Worm (Caenorhabditis elegans): ENCODE results near the gene F44E5.2.
A peak's percentile ranks its signal among the peaks of the same experiment; 100 is the strongest.

F44E5.2 gene

DNA sequence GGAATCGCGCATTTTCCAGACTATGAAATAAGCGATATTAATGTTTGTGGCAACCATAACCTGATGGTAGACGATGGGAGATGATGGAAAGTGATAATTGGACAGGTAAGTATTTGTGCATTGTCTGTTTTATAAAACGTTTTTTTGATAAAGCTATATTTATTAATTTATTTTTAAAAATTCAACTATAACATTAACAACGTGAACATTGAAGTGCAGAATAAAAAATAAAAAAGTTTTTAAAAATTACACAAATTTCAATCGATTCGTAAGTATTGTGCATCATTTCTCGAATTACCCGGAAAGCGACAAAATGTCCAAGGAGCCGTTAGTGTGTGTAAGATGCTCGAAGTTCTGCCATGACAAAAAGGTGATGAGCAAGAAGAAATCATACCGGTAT, 39.7 kb downstream of the F44E5.2 start, which contains the start of gene jmjd-1.1:
jmjd-1.1 (plus strand) TSS at position 301 of the 400 bp plus-strand sequence.
- TF ChIP-seq nhr-23 (tag; optimal IDR thresholded peaks at IDR 0.05): no peak
- TF ChIP-seq unc-62 (GFP tag; optimal IDR thresholded peaks at IDR 0.05): no peak
- TF ChIP-seq fos-1 (tag; optimal IDR thresholded peaks at IDR 0.05): no peak
- TF ChIP-seq lin-15B (tag; optimal IDR thresholded peaks at IDR 0.05): no peak

DNA sequence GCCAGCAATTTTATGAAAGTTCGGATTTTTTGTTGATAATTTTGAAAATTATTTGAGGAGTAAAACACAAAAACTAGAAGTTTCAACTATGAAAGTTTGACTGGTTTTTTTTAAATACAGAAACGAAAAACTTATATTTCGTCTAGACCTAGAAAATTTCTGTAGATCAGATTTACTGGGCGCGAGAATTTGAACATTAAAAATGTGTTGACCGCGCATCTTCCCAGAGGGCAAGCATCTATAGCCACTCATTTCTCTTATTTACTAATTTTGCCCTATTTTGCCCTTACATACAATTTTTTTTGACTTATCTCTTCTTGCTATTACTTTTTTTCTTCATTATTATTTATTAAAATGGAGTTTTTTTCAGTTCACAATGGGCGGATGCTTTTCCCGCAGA, 42.4 kb downstream of the F44E5.2 start, which contains the start of gene F43G6.10:
F43G6.10 (plus strand) TSS at position 371 of the 400 bp plus-strand sequence.
- TF ChIP-seq egl-27 (tag; optimal IDR thresholded peaks at IDR 0.05): no peak
- no peak for TF ChIP-seq nhr-23 (tag; optimal IDR thresholded peaks at IDR 0.05)
- no peak for TF ChIP-seq lsy-12 (tag; optimal IDR thresholded peaks at IDR 0.05)
- TF ChIP-seq nfya-1 (tag; optimal IDR thresholded peaks at IDR 0.05; ENCODE audit: insufficient read depth): no peak
- no peak for TF ChIP-seq sea-2 (GFP tag; optimal IDR thresholded peaks at IDR 0.05)
- TF ChIP-seq fos-1 (tag; optimal IDR thresholded peaks at IDR 0.05): no peak
- no peak for TF ChIP-seq pha-4 (tag; optimal IDR thresholded peaks at IDR 0.05)
- TF ChIP-seq R02D3.7 (tag; optimal IDR thresholded peaks at IDR 0.05): no peak
- no peak for TF ChIP-seq lin-15B (tag; optimal IDR thresholded peaks at IDR 0.05)
- TF ChIP-seq ceh-16 (tag; optimal IDR thresholded peaks at IDR 0.05): no peak
- no peak for TF ChIP-seq nhr-77 (tag; optimal IDR thresholded peaks at IDR 0.05)
- TF ChIP-seq elt-3 (tag; optimal IDR thresholded peaks at IDR 0.05): no peak
- no peak for TF ChIP-seq elt-2 (tag; optimal IDR thresholded peaks at IDR 0.05)
- no peak for TF ChIP-seq egl-5 (tag; optimal IDR thresholded peaks at IDR 0.05)

DNA sequence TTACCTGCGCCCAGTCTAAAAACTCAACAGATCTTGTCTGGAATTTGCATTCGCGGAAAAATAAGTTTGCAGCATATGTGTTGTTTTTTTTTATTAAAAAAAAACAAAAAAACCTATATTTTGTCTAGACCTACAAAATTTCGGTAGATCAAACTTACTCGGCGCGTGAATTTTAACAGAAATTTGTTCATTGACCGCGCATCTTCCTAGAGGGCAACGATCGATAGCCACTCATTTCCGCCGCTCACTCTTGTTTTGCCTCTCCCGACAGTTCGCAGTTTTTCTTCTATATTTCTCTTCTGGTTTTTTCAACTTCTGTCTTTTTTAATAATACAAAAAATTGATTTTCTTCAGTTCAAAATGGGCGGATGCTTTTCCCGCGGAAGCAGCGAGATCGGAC, 43.9 kb downstream of the F44E5.2 start, which contains the start of gene F43G6.7:
F43G6.7 (plus strand) TSS at position 355 of the 400 bp plus-strand sequence.
- TF ChIP-seq nhr-28 (tag; optimal IDR thresholded peaks at IDR 0.05) (no peak), mdl-1 (tag; optimal IDR thresholded peaks at IDR 0.05) (no peak), ceh-28 (tag; optimal IDR thresholded peaks at IDR 0.05) (no peak), nhr-25 (tag; optimal IDR thresholded peaks at IDR 0.05) (no peak), nhr-23 (tag; optimal IDR thresholded peaks at IDR 0.05) (no peak), snpc-4 (tag; optimal IDR thresholded peaks at IDR 0.05) (no peak), nfya-1 (tag; optimal IDR thresholded peaks at IDR 0.05; ENCODE audit: insufficient read depth) (no peak), nhr-76 (tag; optimal IDR thresholded peaks at IDR 0.05) (no peak), egl-5 (tag; optimal IDR thresholded peaks at IDR 0.05) (no peak)

- TF ChIP-seq nhr-12 (tag; optimal IDR thresholded peaks at IDR 0.05) (no peak), nhr-43 (tag; optimal IDR thresholded peaks at IDR 0.05; ENCODE audit: poor library complexity, severe bottlenecking) (no peak), lin-15B (tag; optimal IDR thresholded peaks at IDR 0.05) (no peak), ceh-9 (tag; optimal IDR thresholded peaks at IDR 0.05) (no peak), elt-3 (tag; optimal IDR thresholded peaks at IDR 0.05) (no peak)
These were observed 44.7 kb downstream of the F44E5.2 start for ce11 chrII:11811241-11811640.

DNA sequence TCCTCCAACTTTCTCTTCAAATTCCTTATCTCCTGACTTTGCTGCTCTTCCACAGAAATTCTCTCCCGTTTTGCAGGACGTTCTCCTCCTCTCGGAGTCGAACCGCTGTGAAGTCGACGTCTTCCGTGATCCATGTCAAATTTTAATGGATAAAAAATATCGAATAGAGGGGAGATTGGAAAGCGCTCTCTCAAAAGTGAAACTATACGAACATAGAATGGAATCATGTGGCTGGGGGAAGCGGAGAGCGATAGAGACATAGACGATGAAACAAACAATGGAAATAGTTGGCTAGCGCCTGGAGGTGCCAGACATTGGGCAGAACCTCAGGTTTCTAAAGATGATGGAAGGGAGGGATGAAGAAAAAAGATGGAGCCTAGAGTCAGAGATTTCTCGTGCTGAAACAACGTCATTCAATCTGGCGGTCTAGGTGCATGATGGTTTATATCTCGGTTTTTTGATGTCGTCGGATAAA, 47.4 kb downstream of the F44E5.2 start, which contains the start of gene F43G6.8:
F43G6.8 (minus strand) TSS at position 198 of the 475 bp plus-strand sequence.
- TF ChIP-seq jun-1 (tag; optimal IDR thresholded peaks at IDR 0.05) (no peak), daf-12 (tag; optimal IDR thresholded peaks at IDR 0.05) (no peak), nhr-77 (tag; optimal IDR thresholded peaks at IDR 0.05) (no peak), ceh-16 (tag; optimal IDR thresholded peaks at IDR 0.05) (no peak), elt-2 (tag; optimal IDR thresholded peaks at IDR 0.05) (peak; percentile 30), unc-39 (tag; optimal IDR thresholded peaks at IDR 0.05) (no peak), ceh-82 (tag; optimal IDR thresholded peaks at IDR 0.05) (no peak), sea-2 (GFP tag; optimal IDR thresholded peaks at IDR 0.05) (no peak), eor-1 (tag; optimal IDR thresholded peaks at IDR 0.05) (no peak), ztf-11 (tag; optimal IDR thresholded peaks at IDR 0.05) (no peak), ceh-9 (tag; optimal IDR thresholded peaks at IDR 0.05) (no peak), mml-1 (tag; optimal IDR thresholded peaks at IDR 0.05) (no peak), elt-1 (tag; optimal IDR thresholded peaks at IDR 0.05) (no peak), lin-39 (tag; optimal IDR thresholded peaks at IDR 0.05) (peak; percentile 11), nhr-67 (tag; optimal IDR thresholded peaks at IDR 0.05) (no peak), nhr-12 (tag; optimal IDR thresholded peaks at IDR 0.05) (no peak), R02D3.7 (tag; optimal IDR thresholded peaks at IDR 0.05) (no peak), tbx-2 (tag; optimal IDR thresholded peaks at IDR 0.05) (no peak), ZK546.5 (tag; optimal IDR thresholded peaks at IDR 0.05) (no peak), nfya-1 (tag; optimal IDR thresholded peaks at IDR 0.05; ENCODE audit: insufficient read depth) (peak; percentile 72), ama-1 (optimal IDR thresholded peaks at IDR 0.05) (no peak), egl-5 (tag; optimal IDR thresholded peaks at IDR 0.05) (no peak), nhr-11 (tag; optimal IDR thresholded peaks at IDR 0.05) (peak; percentile 78), snpc-4 (tag; optimal IDR thresholded peaks at IDR 0.05) (peak; percentile 32), nhr-237 (tag; optimal IDR thresholded peaks at IDR 0.05) (no peak), ztf-4 (tag; optimal IDR thresholded peaks at IDR 0.05) (no peak), fkh-10 (GFP tag; optimal IDR thresholded peaks at IDR 0.05) (no peak), fos-1 (tag; optimal IDR thresholded peaks at IDR 0.05) (no peak), nhr-76 (tag; optimal IDR thresholded peaks at IDR 0.05) (no peak), egl-27 (tag; optimal IDR thresholded peaks at IDR 0.05) (no peak), hmg-11 (tag; optimal IDR thresholded peaks at IDR 0.05) (no peak), nhr-43 (tag; optimal IDR thresholded peaks at IDR 0.05; ENCODE audit: poor library complexity, severe bottlenecking) (no peak), lsy-12 (tag; optimal IDR thresholded peaks at IDR 0.05) (no peak), fkh-2 (tag; optimal IDR thresholded peaks at IDR 0.05) (no peak), elt-3 (tag; optimal IDR thresholded peaks at IDR 0.05) (no peak)

All from whole organism, L3 larva.